Worm (Caenorhabditis elegans) whole organism, L1 larva: ENCODE results near the gene cpt-4.
A peak's percentile ranks its signal among the peaks of the same experiment; 100 is the strongest.

Experiments
- C34B4.2 ChIP-seq: sonication (generic microtip); optimal IDR thresholded peaks from 2 replicates; lab custom pipeline; 2017; ENCODE audit warnings: mild to moderate bottlenecking, missing genetic modification characterization, missing compliant biosample characterization
- aly-2 ChIP-seq: fragments of 150-350 bp; optimal IDR thresholded peaks from 2 replicates; lab custom pipeline; 2014; ENCODE audit warnings: missing biosample characterization, missing genetic modification characterization
- ceh-8 ChIP-seq: fragments of 200-800 bp; sonication (Bioruptor generic); optimal IDR thresholded peaks from 2 replicates; lab custom pipeline; 2018; ENCODE audit warnings: mild to moderate bottlenecking, missing genetic modification characterization, moderate library complexity, missing compliant biosample characterization
- ceh-82 ChIP-seq, 3 experiments: fragments of 150-350 bp in 1 of 3; sonication (generic microtip) in 2 of 3; optimal IDR thresholded peaks; 2 replicates each; lab custom pipeline; 2014 to 2017; ENCODE audit warnings: missing biosample characterization in 3 of 3, missing genetic modification characterization in 3 of 3
- ceh-88 ChIP-seq: fragments of 200-800 bp; sonication (Bioruptor generic); IDR thresholded peaks from 2 replicates; pipeline ENCODE4 v1.3.6; 2022; ENCODE audit warnings: missing genetic modification characterization, missing compliant biosample characterization
- ces-1 ChIP-seq: fragments of 150-350 bp; optimal IDR thresholded peaks from 2 replicates; lab custom pipeline; 2014; ENCODE audit warnings: missing biosample characterization, missing genetic modification reagents, missing genetic modification characterization
- dpl-1 ChIP-seq, 3 experiments: fragments of 150-350 bp in 2 of 3; sonication (generic microtip) in 1 of 3; optimal IDR thresholded peaks; 2 replicates each; lab custom pipeline; 2014 to 2017; ENCODE audit warnings: missing biosample characterization in 3 of 3, missing genetic modification characterization in 3 of 3, missing genetic modification reagents in 3 of 3
- efl-1 ChIP-seq, 4 experiments: fragments of 150-350 bp; optimal IDR thresholded peaks in 3 of 4; peaks in 1 of 4; 1 replicate in 1 of 4; 2 replicates in 3 of 4; lab custom pipeline; 2014; ENCODE audit warnings: missing biosample characterization in 2 of 4, missing genetic modification characterization in 2 of 4, missing genetic modification reagents in 2 of 4
- efl-3 ChIP-seq: fragments of 200-800 bp; sonication (Bioruptor generic); optimal IDR thresholded peaks from 2 replicates; lab custom pipeline; 2018; ENCODE audit warnings: mild to moderate bottlenecking, missing genetic modification characterization, missing compliant biosample characterization
- egl-13 ChIP-seq: sonication (generic microtip); optimal IDR thresholded peaks from 2 replicates; lab custom pipeline; 2016; ENCODE audit warnings: missing genotype, missing genetic modification reagents, missing genetic modification characterization, missing compliant biosample characterization
- fkh-4 ChIP-seq: sonication (generic microtip); optimal IDR thresholded peaks from 2 replicates; lab custom pipeline; 2016; ENCODE audit warnings: missing compliant biosample characterization, missing genetic modification characterization, borderline replicate concordance
- fkh-8 ChIP-seq: sonication (generic microtip); optimal IDR thresholded peaks from 2 replicates; lab custom pipeline; 2016; ENCODE audit warnings: mild to moderate bottlenecking, missing genetic modification characterization, missing compliant biosample characterization
- fos-1 ChIP-seq: fragments of 150-350 bp; optimal IDR thresholded peaks from 2 replicates; lab custom pipeline; 2014; ENCODE audit warnings: missing biosample characterization, missing genetic modification characterization
- grh-1 ChIP-seq: fragments of 200-800 bp; sonication (Bioruptor generic); IDR thresholded peaks from 2 replicates; pipeline ENCODE4 v1.3.6; 2022; ENCODE audit warnings: missing genetic modification reagents, missing genetic modification characterization, missing compliant biosample characterization
- hlh-17 ChIP-seq: fragments of 200-800 bp; sonication (Bioruptor generic); optimal IDR thresholded peaks from 2 replicates; lab custom pipeline; 2018; ENCODE audit warnings: missing genetic modification characterization, mild to moderate bottlenecking, missing compliant biosample characterization, moderate library complexity, borderline replicate concordance
- hpl-2 ChIP-seq: fragments of 150-350 bp; optimal IDR thresholded peaks from 2 replicates; lab custom pipeline; 2014; ENCODE audit warnings: missing biosample characterization, missing genetic modification reagents, missing genetic modification characterization
- isw-1 ChIP-seq: fragments of 200-800 bp; sonication (Bioruptor generic); IDR thresholded peaks from 2 replicates; pipeline ENCODE4 v1.3.6; 2022; ENCODE audit warnings: missing genetic modification characterization, missing compliant biosample characterization
- jun-1 ChIP-seq: fragments of 150-350 bp; optimal IDR thresholded peaks from 2 replicates; lab custom pipeline; 2014; ENCODE audit warnings: missing biosample characterization, missing genetic modification reagents, missing genetic modification characterization
- lin-13 ChIP-seq: fragments of 150-350 bp; optimal IDR thresholded peaks from 2 replicates; lab custom pipeline; 2014; ENCODE audit warnings: missing biosample characterization, missing genetic modification reagents, missing genetic modification characterization
- lin-15B ChIP-seq: fragments of 150-350 bp; sonication (generic microtip); optimal IDR thresholded peaks from 3 replicates; lab custom pipeline; 2014; ENCODE audit warnings: missing biosample characterization, missing genetic modification characterization
- lin-39 ChIP-seq: fragments of 150-350 bp; optimal IDR thresholded peaks from 2 replicates; lab custom pipeline; 2014; ENCODE audit warnings: missing biosample characterization, missing genetic modification reagents, missing genetic modification characterization
- mab-9 ChIP-seq: fragments of 200-800 bp; sonication (Bioruptor generic); IDR thresholded peaks from 2 replicates; pipeline ENCODE4 v1.3.6; 2022; ENCODE audit warnings: missing genetic modification reagents, missing genetic modification characterization, missing compliant biosample characterization
- mef-2 ChIP-seq: fragments of 150-350 bp; optimal IDR thresholded peaks from 2 replicates; lab custom pipeline; 2014; ENCODE audit warnings: missing biosample characterization, missing genetic modification characterization
- nhr-11 ChIP-seq: fragments of 150-350 bp; optimal IDR thresholded peaks from 2 replicates; lab custom pipeline; 2014; ENCODE audit warnings: missing biosample characterization, missing genetic modification characterization
- nhr-19 ChIP-seq: fragments of 200-800 bp; sonication (Bioruptor generic); conservative IDR thresholded peaks from 2 replicates; pipeline ENCODE4 v1.3.6; 2022; ENCODE audit warnings: missing genetic modification characterization, missing compliant biosample characterization
- nhr-47 ChIP-seq: sonication (generic microtip); optimal IDR thresholded peaks from 2 replicates; lab custom pipeline; 2016; ENCODE audit warnings: mild to moderate bottlenecking, missing genetic modification characterization, moderate library complexity, missing compliant biosample characterization
- nhr-71 ChIP-seq: sonication (generic microtip); optimal IDR thresholded peaks from 2 replicates; lab custom pipeline; 2016; ENCODE audit warnings: mild to moderate bottlenecking, missing genetic modification characterization, moderate library complexity, missing compliant biosample characterization
- nhr-77 ChIP-seq: fragments of 150-350 bp; optimal IDR thresholded peaks from 2 replicates; lab custom pipeline; 2014; ENCODE audit warnings: missing biosample characterization, missing genetic modification characterization
- pag-3 ChIP-seq: sonication (generic microtip); optimal IDR thresholded peaks from 2 replicates; lab custom pipeline; 2017; ENCODE audit warnings: missing genetic modification characterization, mild to moderate bottlenecking, missing compliant biosample characterization, antibody characterized with exemption, borderline replicate concordance; ENCODE audit not compliant: insufficient read depth
- pax-3 ChIP-seq: fragments of 200-800 bp; sonication (Bioruptor generic); optimal IDR thresholded peaks from 2 replicates; lab custom pipeline; 2018; ENCODE audit warnings: mild to moderate bottlenecking, missing genetic modification characterization, moderate library complexity, missing compliant biosample characterization
- rnt-1 ChIP-seq: sonication (generic microtip); optimal IDR thresholded peaks from 2 replicates; lab custom pipeline; 2016; ENCODE audit warnings: mild to moderate bottlenecking, missing genetic modification characterization, moderate library complexity, missing compliant biosample characterization
- snpc-4 ChIP-seq: fragments of 150-350 bp; optimal IDR thresholded peaks from 2 replicates; lab custom pipeline; 2014; ENCODE audit warnings: missing biosample characterization, missing genetic modification characterization
- snu-23 ChIP-seq: sonication (generic microtip); optimal IDR thresholded peaks from 2 replicates; lab custom pipeline; 2016; ENCODE audit warnings: missing genetic modification characterization, missing compliant biosample characterization
- sptf-1 ChIP-seq: fragments of 150-350 bp; optimal IDR thresholded peaks from 2 replicates; lab custom pipeline; 2014; ENCODE audit warnings: missing biosample characterization, missing genetic modification characterization
- sup-37 ChIP-seq: fragments of 200-800 bp; sonication (Bioruptor generic); optimal IDR thresholded peaks from 2 replicates; lab custom pipeline; 2018; ENCODE audit warnings: mild to moderate bottlenecking, missing genetic modification characterization, missing compliant biosample characterization
- tbx-2 ChIP-seq: sonication (generic microtip); optimal IDR thresholded peaks from 2 replicates; lab custom pipeline; 2016; ENCODE audit warnings: missing genetic modification characterization, missing compliant biosample characterization
- tlp-1 ChIP-seq: fragments of 150-350 bp; optimal IDR thresholded peaks from 2 replicates; lab custom pipeline; 2014; ENCODE audit warnings: missing biosample characterization, missing genetic modification characterization
- unc-30 ChIP-seq: sonication (generic microtip); optimal IDR thresholded peaks from 2 replicates; lab custom pipeline; 2017; ENCODE audit warnings: missing biosample characterization, missing genetic modification characterization
- unc-86 ChIP-seq: sonication (generic microtip); optimal IDR thresholded peaks from 2 replicates; lab custom pipeline; 2016; ENCODE audit warnings: missing genetic modification characterization, missing compliant biosample characterization
- unc-98 ChIP-seq: fragments of 200-800 bp; sonication (Bioruptor generic); IDR thresholded peaks from 2 replicates; pipeline ENCODE4 v1.3.6; 2022; ENCODE audit warnings: missing genetic modification characterization, missing compliant biosample characterization
- xbp-1 ChIP-seq: sonication (generic microtip); optimal IDR thresholded peaks from 2 replicates; lab custom pipeline; 2016; ENCODE audit warnings: missing genetic modification characterization, missing compliant biosample characterization
- zag-1 ChIP-seq: fragments of 150-350 bp; optimal IDR thresholded peaks from 2 replicates; lab custom pipeline; 2014; ENCODE audit warnings: missing biosample characterization, missing genetic modification characterization
- zip-4 ChIP-seq: fragments of 200-800 bp; sonication (Bioruptor generic); optimal IDR thresholded peaks from 2 replicates; lab custom pipeline; 2018; ENCODE audit warnings: mild to moderate bottlenecking, missing genetic modification characterization, moderate library complexity, missing compliant biosample characterization
- ztf-11 ChIP-seq, 2 experiments: sonication (generic microtip); optimal IDR thresholded peaks; 2 replicates each; lab custom pipeline; 2016 to 2017; ENCODE audit warnings: missing genetic modification characterization in 2 of 2, missing biosample characterization in 1 of 2, missing compliant biosample characterization in 1 of 2

The cpt-4 gene

ce11 chrV:5049333-5049942 is 21.9 kb upstream of the cpt-4 start, which contains the start of the genes pqn-51 and K11D12.14 (continued):
- TF ChIP-seq nhr-19 (GFP tag; lab: Robert Waterston, UW) (peak; percentile 98), hpl-2 (peak; percentile 36), snu-23 (GFP tag; lab: Kevin White, UChicago) (peak; percentile 97), lin-15B (tag; lab: Kevin White, UChicago) (peak; percentile 81), nhr-71 (tag; lab: Kevin White, UChicago) (peak; percentile 99), pax-3 (peak; percentile 91), lin-39 (tag; lab: Kevin White, UChicago) (peak; percentile 82), nhr-77 (tag; lab: Kevin White, UChicago) (peak; percentile 97), ces-1 (GFP tag; lab: Kevin White, UChicago) (no peak), fkh-4 (peak; percentile 60), mef-2 (tag; lab: Kevin White, UChicago) (peak; percentile 68), ceh-8 (GFP tag; lab: Kevin White, UChicago) (peak; percentile 88), lin-13 (GFP tag; lab: Kevin White, UChicago) (peak; percentile 91), hlh-17 (GFP tag; lab: Kevin White, UChicago) (no peak), dpl-1 (GFP tag; optimal IDR thresholded peaks at IDR 0.05; lab: Kevin White, UChicago) (peak; percentile 94 to 95 (median 94)), pag-3 (tag; lab: Kevin White, UChicago) (no peak), C34B4.2 (tag; lab: Kevin White, UChicago) (peak; percentile 51), sptf-1 (tag; lab: Kevin White, UChicago) (no peak), egl-13 (tag; lab: Kevin White, UChicago) (peak; percentile 94), unc-30 (tag; lab: Kevin White, UChicago) (no peak), tlp-1 (tag; lab: Kevin White, UChicago) (no peak), sup-37 (GFP tag; lab: Kevin White, UChicago) (peak; percentile 87), jun-1 (tag; lab: Kevin White, UChicago) (peak; percentile 96), ceh-82 (tag; optimal IDR thresholded peaks at IDR 0.05; lab: Kevin White, UChicago) (peak; percentile 56 to 89 (median 62)), zag-1 (tag; lab: Kevin White, UChicago) (no peak), grh-1 (peak; percentile 97), aly-2 (peak; percentile 74), unc-86 (tag; lab: Kevin White, UChicago) (peak; percentile 92), snpc-4 (tag; lab: Kevin White, UChicago) (peak; percentile 71), zip-4 (GFP tag; lab: Kevin White, UChicago) (peak; percentile 90), efl-3 (GFP tag; lab: Kevin White, UChicago) (no peak), xbp-1 (peak; percentile 99), fkh-8 (tag; lab: Kevin White, UChicago) (peak; percentile 98), efl-1 (optimal IDR thresholded peaks at IDR 0.05; lab: Kevin White, UChicago) (peak; percentile 82 to 95), efl-1 (GFP tag; optimal IDR thresholded peaks at IDR 0.05 in 1 of 2; lab: Kevin White, UChicago) (peak; percentile 92 to 99), isw-1 (peak; percentile 92), fos-1 (peak; percentile 90), ztf-11 (tag; optimal IDR thresholded peaks at IDR 0.05; lab: Kevin White, UChicago) (peak in 1 of 2 experiments; percentile 60), nhr-11 (tag; lab: Kevin White, UChicago) (peak; percentile 87)

- TF ChIP-seq efl-1 (optimal IDR thresholded peaks at IDR 0.05; lab: Kevin White, UChicago) (peak in 1 of 2 experiments; percentile 4), efl-1 (GFP tag; optimal IDR thresholded peaks at IDR 0.05 in 1 of 2; lab: Kevin White, UChicago) (peak in 1 of 2 experiments; percentile 53), mab-9 (GFP tag; lab: Robert Waterston, UW) (peak; percentile 90), unc-98 (peak; percentile 75), nhr-71 (tag; lab: Kevin White, UChicago) (peak; percentile 45), isw-1 (peak; percentile 80), nhr-19 (GFP tag; lab: Robert Waterston, UW) (peak; percentile 93), tbx-2 (tag; lab: Kevin White, UChicago) (peak; percentile 10), nhr-47 (tag; lab: Kevin White, UChicago) (peak; percentile 48), grh-1 (peak; percentile 93), ceh-88 (GFP tag; lab: Robert Waterston, UW) (peak; percentile 68), rnt-1 (peak; percentile 59)
- TF ChIP-seq, all 84 proteins: peak for 11; not testable (repeated sequence) for 73
These were observed 19.7 kb upstream of the cpt-4 start for ce11 chrV:5047230-5047629.
